Fruit fly (Drosophila melanogaster) whole organism, embryonic: ENCODE measurements around the gene CG10804.

Experiments used
- Asciz ChIP-seq: fragments of 200-800 bp; sonication (Bioruptor generic); optimal IDR thresholded peaks from 2 replicates; lab custom pipeline; 2017; ENCODE audit warnings: missing biosample characterization, mild to moderate bottlenecking, missing genetic modification characterization, missing genetic modification reagents
- CG11085 ChIP-seq: fragments of 200-800 bp; sonication (Bioruptor generic); IDR thresholded peaks from 2 replicates; pipeline ENCODE4 v1.3.6; 2022; ENCODE audit warnings: missing biosample characterization, missing genetic modification characterization
- CG15269 ChIP-seq: fragments of 200-800 bp; sonication (Bioruptor generic); optimal IDR thresholded peaks from 2 replicates; lab custom pipeline; 2018; ENCODE audit warnings: missing biosample characterization, mild to moderate bottlenecking, missing genetic modification characterization, moderate library complexity
- CG15479 ChIP-seq: fragments of 200-800 bp; sonication (Bioruptor generic); optimal IDR thresholded peaks from 3 replicates; lab custom pipeline; 2019; ENCODE audit warnings: missing biosample characterization, mild to moderate bottlenecking, missing genetic modification characterization, moderate library complexity
- CG15601 ChIP-seq: fragments of 200-800 bp; sonication (Bioruptor generic); optimal IDR thresholded peaks from 3 replicates; lab custom pipeline; 2019; ENCODE audit warnings: missing biosample characterization, mild to moderate bottlenecking, missing genetic modification characterization, moderate library complexity
- CG1602 ChIP-seq: fragments of 200-800 bp; sonication (Bioruptor generic); optimal IDR thresholded peaks from 3 replicates; lab custom pipeline; 2016; ENCODE audit warnings: missing biosample characterization, missing genetic modification characterization
- CG2120 ChIP-seq: fragments of 200-800 bp; sonication (Bioruptor generic); optimal IDR thresholded peaks from 3 replicates; lab custom pipeline; 2016; ENCODE audit warnings: missing biosample characterization, missing genetic modification characterization
- CG32767 ChIP-seq: fragments of 200-800 bp; sonication (Bioruptor generic); IDR thresholded peaks from 2 replicates; pipeline ENCODE4 v1.3.6; 2022; ENCODE audit warnings: missing biosample characterization, missing genetic modification characterization
- CG32772 ChIP-seq: fragments of 200-800 bp; sonication (Bioruptor generic); IDR thresholded peaks from 2 replicates; pipeline ENCODE4 v1.3.6; 2022; ENCODE audit warnings: missing biosample characterization, missing genetic modification characterization
- CG33557 ChIP-seq: fragments of 200-800 bp; sonication (Bioruptor generic); optimal IDR thresholded peaks from 2 replicates; lab custom pipeline; 2019; ENCODE audit warnings: missing biosample characterization, mild to moderate bottlenecking, missing genetic modification characterization, moderate library complexity
- CG3847 ChIP-seq: fragments of 200-800 bp; sonication (Bioruptor generic); IDR thresholded peaks from 2 replicates; pipeline ENCODE4 v1.3.6; 2022; ENCODE audit warnings: missing biosample characterization, missing genetic modification characterization
- CG6813 ChIP-seq: fragments of 200-800 bp; sonication (Bioruptor generic); optimal IDR thresholded peaks from 2 replicates; lab custom pipeline; 2017; ENCODE audit warnings: missing biosample characterization, missing genetic modification characterization, mild to moderate bottlenecking, moderate library complexity, missing genetic modification reagents
- CG7928 ChIP-seq: fragments of 200-800 bp; sonication (Bioruptor generic); optimal IDR thresholded peaks from 2 replicates; lab custom pipeline; 2017; ENCODE audit warnings: missing biosample characterization, mild to moderate bottlenecking, missing genetic modification characterization
- CG8281 ChIP-seq: fragments of 200-800 bp; sonication (Bioruptor generic); optimal IDR thresholded peaks from 2 replicates; lab custom pipeline; 2018; ENCODE audit warnings: missing biosample characterization, mild to moderate bottlenecking, missing genetic modification characterization, moderate library complexity
- CG8924 ChIP-seq: fragments of 200-800 bp; optimal IDR thresholded peaks from 3 replicates; lab custom pipeline; 2019; ENCODE audit warnings: missing biosample characterization, mild to moderate bottlenecking, missing genetic modification characterization, moderate library complexity
- CG8944 ChIP-seq: fragments of 200-800 bp; sonication (Bioruptor generic); optimal IDR thresholded peaks from 3 replicates; lab custom pipeline; 2016; ENCODE audit warnings: missing biosample characterization, missing genetic modification characterization
- CHES-1-like ChIP-seq: fragments of 200-800 bp; sonication (Bioruptor generic); optimal IDR thresholded peaks from 2 replicates; lab custom pipeline; 2016; ENCODE audit warnings: missing biosample characterization, missing genetic modification characterization
- CkIIα-i1 ChIP-seq: fragments of 200-800 bp; sonication (Bioruptor generic); IDR thresholded peaks from 2 replicates; pipeline ENCODE4 v1.3.6; 2022; ENCODE audit warnings: missing biosample characterization, missing genetic modification characterization
- Dip3 ChIP-seq: fragments of 200-800 bp; sonication (Bioruptor generic); optimal IDR thresholded peaks from 3 replicates; lab custom pipeline; 2016; ENCODE audit warnings: missing biosample characterization, missing genetic modification characterization
- Doc2 ChIP-seq: fragments of 200-800 bp; sonication (Bioruptor generic); IDR thresholded peaks from 2 replicates; pipeline ENCODE4 v1.3.6; 2022; ENCODE audit warnings: missing biosample characterization, missing genetic modification characterization
- Elba2 ChIP-seq: fragments of 200-800 bp; sonication (Bioruptor generic); optimal IDR thresholded peaks from 3 replicates; lab custom pipeline; 2016; ENCODE audit warnings: missing biosample characterization, missing genetic modification characterization
- Gsc ChIP-seq: fragments of 200-800 bp; sonication (Bioruptor generic); IDR thresholded peaks from 2 replicates; pipeline ENCODE4 v1.3.6; 2022; ENCODE audit warnings: missing biosample characterization, missing genetic modification characterization
- HLH3B ChIP-seq: fragments of 200-800 bp; sonication (Bioruptor generic); IDR thresholded peaks from 2 replicates; pipeline ENCODE4 v1.3.6; 2022; ENCODE audit warnings: missing biosample characterization, missing genetic modification characterization
- HLH4C ChIP-seq: fragments of 200-800 bp; sonication (Bioruptor generic); IDR thresholded peaks from 3 replicates; pipeline ENCODE4 v1.3.6; 2022; ENCODE audit warnings: missing biosample characterization, missing genetic modification characterization; ENCODE audit not compliant: partially characterized antibody
- HLH54F ChIP-seq: fragments of 200-800 bp; sonication (Bioruptor generic); optimal IDR thresholded peaks from 3 replicates; lab custom pipeline; 2016; ENCODE audit warnings: missing biosample characterization, missing genetic modification characterization
- Hand ChIP-seq: fragments of 200-800 bp; sonication (Bioruptor generic); optimal IDR thresholded peaks from 2 replicates; lab custom pipeline; 2017; ENCODE audit warnings: mild to moderate bottlenecking, missing biosample characterization, missing genetic modification reagents, missing genetic modification characterization
- Hey ChIP-seq: fragments of 200-800 bp; sonication (Bioruptor generic); optimal IDR thresholded peaks from 3 replicates; lab custom pipeline; 2018; ENCODE audit warnings: missing biosample characterization, mild to moderate bottlenecking, missing genetic modification characterization
- MTF-1 ChIP-seq: fragments of 200-800 bp; sonication (Bioruptor generic); optimal IDR thresholded peaks from 2 replicates; lab custom pipeline; 2018; ENCODE audit warnings: missing biosample characterization, mild to moderate bottlenecking, missing genetic modification characterization, borderline replicate concordance
- Rfx ChIP-seq: fragments of 200-800 bp; sonication (Bioruptor generic); IDR thresholded peaks from 2 replicates; pipeline ENCODE4 v1.3.6; 2022; ENCODE audit warnings: missing biosample characterization, missing genetic modification characterization
- Spps ChIP-seq: fragments of 200-800 bp; sonication (Bioruptor generic); optimal IDR thresholded peaks from 2 replicates; lab custom pipeline; 2018; ENCODE audit warnings: missing biosample characterization, mild to moderate bottlenecking, missing genetic modification characterization
- aop ChIP-seq: fragments of 200-800 bp; sonication (Bioruptor generic); IDR thresholded peaks from 2 replicates; pipeline ENCODE4 v1.3.6; 2022; ENCODE audit warnings: missing biosample characterization, missing genetic modification characterization
- ash1 ChIP-seq: fragments of 200-800 bp; sonication (Bioruptor generic); optimal IDR thresholded peaks from 2 replicates; lab custom pipeline; 2018; ENCODE audit warnings: missing biosample characterization, mild to moderate bottlenecking, missing genetic modification characterization
- dmrt99B ChIP-seq: fragments of 200-800 bp; sonication (Bioruptor generic); optimal IDR thresholded peaks from 2 replicates; lab custom pipeline; 2018; ENCODE audit warnings: missing biosample characterization, mild to moderate bottlenecking, missing genetic modification characterization, moderate library complexity
- emc ChIP-seq: fragments of 200-800 bp; sonication (Bioruptor generic); optimal IDR thresholded peaks from 2 replicates; lab custom pipeline; 2016; ENCODE audit warnings: missing biosample characterization, missing genetic modification characterization
- ems ChIP-seq: fragments of 200-800 bp; sonication (Bioruptor generic); optimal IDR thresholded peaks from 3 replicates; lab custom pipeline; 2016; ENCODE audit warnings: missing biosample characterization, missing genetic modification characterization
- ham ChIP-seq: fragments of 200-800 bp; sonication (Bioruptor generic); IDR thresholded peaks from 2 replicates; pipeline ENCODE4 v1.3.6; 2022; ENCODE audit warnings: missing biosample characterization, missing genetic modification characterization
- lola ChIP-seq, 3 experiments: fragments of >200 bp in 2 of 3; fragments of 200-800 bp in 1 of 3; sonication (Bioruptor generic) in 1 of 3; optimal IDR thresholded peaks; 2 replicates each; lab custom pipeline; 2017 to 2019; ENCODE audit warnings: missing biosample characterization in 3 of 3, missing genetic modification characterization in 3 of 3, mild to moderate bottlenecking in 1 of 3, moderate library complexity in 1 of 3
- nau ChIP-seq: fragments of 200-800 bp; sonication (Bioruptor generic); optimal IDR thresholded peaks from 3 replicates; lab custom pipeline; 2017; ENCODE audit warnings: missing biosample characterization, mild to moderate bottlenecking, missing genetic modification characterization, missing genetic modification reagents
- nerfin-1 ChIP-seq: fragments of 200-800 bp; sonication (Bioruptor generic); optimal IDR thresholded peaks from 3 replicates; lab custom pipeline; 2019; ENCODE audit warnings: missing biosample characterization, mild to moderate bottlenecking, missing genetic modification characterization, moderate library complexity
- pho ChIP-seq: fragments of 200-800 bp; sonication (Bioruptor generic); optimal IDR thresholded peaks from 2 replicates; lab custom pipeline; 2016; ENCODE audit warnings: missing biosample characterization, missing genetic modification characterization
- pita ChIP-seq: fragments of 200-800 bp; sonication (Bioruptor generic); optimal IDR thresholded peaks from 2 replicates; lab custom pipeline; 2017; ENCODE audit warnings: missing biosample characterization, mild to moderate bottlenecking, missing genetic modification characterization
- pros ChIP-seq: fragments of 200-800 bp; sonication (Bioruptor generic); optimal IDR thresholded peaks from 3 replicates; lab custom pipeline; 2019; ENCODE audit warnings: missing biosample characterization, mild to moderate bottlenecking, missing genetic modification characterization, moderate library complexity
- row ChIP-seq: fragments of 200-800 bp; sonication (Bioruptor generic); IDR thresholded peaks from 3 replicates; pipeline ENCODE4 v1.3.6; 2022; ENCODE audit warnings: missing biosample characterization, missing genetic modification characterization
- sim ChIP-seq: fragments of 200-800 bp; sonication (Bioruptor generic); IDR thresholded peaks from 2 replicates; pipeline ENCODE4 v1.3.6; 2022; ENCODE audit warnings: missing biosample characterization, missing genetic modification characterization
- sisA ChIP-seq: fragments of 200-800 bp; sonication (Bioruptor generic); IDR thresholded peaks from 2 replicates; pipeline ENCODE4 v1.3.6; 2022; ENCODE audit warnings: missing biosample characterization, missing genetic modification characterization
- slbo ChIP-seq: fragments of 200-800 bp; sonication (Bioruptor generic); IDR thresholded peaks from 2 replicates; pipeline ENCODE4 v1.3.6; 2022; ENCODE audit warnings: missing biosample characterization, missing genetic modification characterization
- sqz ChIP-seq: fragments of 200-800 bp; sonication (Bioruptor generic); optimal IDR thresholded peaks from 3 replicates; lab custom pipeline; 2018; ENCODE audit warnings: missing biosample characterization, mild to moderate bottlenecking, missing genetic modification characterization
- tgo ChIP-seq: fragments of 200-800 bp; sonication (Bioruptor generic); IDR thresholded peaks from 3 replicates; pipeline ENCODE4 v1.3.6; 2022; ENCODE audit warnings: missing biosample characterization, missing genetic modification characterization
- vvl ChIP-seq: fragments of 200-800 bp; sonication (Bioruptor generic); IDR thresholded peaks from 2 replicates; pipeline ENCODE4 v1.3.6; 2022; ENCODE audit warnings: missing biosample characterization, missing genetic modification characterization

CG10804 gene

dm6 chrX:3482119-3483014 lies at the start of gene CG10804, which contains the start of gene CG10802 (continued):
- TF ChIP-seq HLH4C (peak; percentile 73), Elba2 (peak; percentile 11), Dip3 (GFP tag; lab: Kevin White, UChicago) (peak; percentile 77), row (GFP tag; lab: Robert Waterston, UW) (peak; percentile 95), Doc2 (0 out of 2 replicates have a peak, but pooled peaks have one; percentile 9), lola (GFP tag; optimal IDR thresholded peaks at IDR 0.05; lab: Kevin White, UChicago) (peak in 1 of 3 experiments; percentile 61), Asciz (GFP tag; lab: Kevin White, UChicago) (no peak), aop (GFP tag; lab: Robert Waterston, UW) (no peak), pho (GFP tag; lab: Kevin White, UChicago) (peak; percentile 67), CG7928 (GFP tag; lab: Kevin White, UChicago) (no peak), CG8924 (tag; lab: Kevin White, UChicago) (peak; percentile 63), HLH3B (GFP tag; lab: Robert Waterston, UW) (peak; percentile 75), pita (GFP tag; lab: Kevin White, UChicago) (no peak), CG15601 (tag; lab: Kevin White, UChicago) (peak; percentile 69), Hey (tag; lab: Kevin White, UChicago) (no peak), CG15479 (GFP tag; lab: Kevin White, UChicago) (peak; percentile 80), CG32767 (no peak; the same call in 1 of the 2 replicates), CG8281 (tag; lab: Kevin White, UChicago) (no peak), CkIIα-i1 (GFP tag; lab: Robert Waterston, UW) (no peak), emc (GFP tag; lab: Kevin White, UChicago) (peak; percentile 46), nerfin-1 (tag; lab: Kevin White, UChicago) (peak; percentile 54), CG8944 (GFP tag; lab: Kevin White, UChicago) (peak; percentile 80), slbo (peak; percentile 90), CG15269 (tag; lab: Kevin White, UChicago) (no peak), Rfx (GFP tag; lab: Robert Waterston, UW) (peak; percentile 93), sqz (peak; percentile 22), CG32772 (GFP tag; lab: Robert Waterston, UW) (peak; percentile 87), ems (GFP tag; lab: Kevin White, UChicago) (peak; percentile 83), ham (GFP tag; lab: Robert Waterston, UW) (no peak), ash1 (GFP tag; lab: Kevin White, UChicago) (no peak), CG11085 (GFP tag; lab: Robert Waterston, UW) (peak; percentile 83), CG6813 (GFP tag; lab: Kevin White, UChicago) (no peak), pros (GFP tag; lab: Kevin White, UChicago) (no peak), sisA (GFP tag; lab: Robert Waterston, UW) (peak; percentile 84), Hand (no peak), CG33557 (GFP tag; lab: Kevin White, UChicago) (peak; percentile 17), sim (GFP tag; lab: Robert Waterston, UW) (peak; percentile 78), HLH54F (GFP tag; lab: Kevin White, UChicago) (peak; percentile 86), vvl (GFP tag; lab: Robert Waterston, UW) (peak; percentile 93), tgo (peak; percentile 90), CG1602 (GFP tag; lab: Kevin White, UChicago) (peak; percentile 74), CG2120 (peak; percentile 92), Spps (peak; percentile 36), CG3847 (GFP tag; lab: Robert Waterston, UW) (peak; percentile 79), CHES-1-like (GFP tag; lab: Kevin White, UChicago) (peak; percentile 74), dmrt99B (tag; lab: Kevin White, UChicago) (no peak), nau (GFP tag; lab: Kevin White, UChicago) (peak; percentile 35), Gsc (no peak; the same call in 1 of the 2 replicates), MTF-1 (GFP tag; lab: Kevin White, UChicago) (no peak)
